Worm (Caenorhabditis elegans) whole organism, L2 larva: ENCODE data around the gene Y46G5A.7.

ENCODE experiments used
- C34F6.9 ChIP-seq: fragments of 150-350 bp; optimal IDR thresholded peaks from 2 replicates; lab custom pipeline; 2014; ENCODE audit warnings: missing biosample characterization, missing genetic modification characterization
- F13H6.1 ChIP-seq: sonication (generic microtip); optimal IDR thresholded peaks from 2 replicates; lab custom pipeline; 2016; ENCODE audit warnings: missing genetic modification characterization, missing compliant biosample characterization
- R02D3.7 ChIP-seq: fragments of 150-350 bp; optimal IDR thresholded peaks from 2 replicates; lab custom pipeline; 2014; ENCODE audit warnings: missing biosample characterization, missing genetic modification characterization
- Y55F3AM.14 ChIP-seq: fragments of 200-800 bp; sonication (Bioruptor generic); optimal IDR thresholded peaks from 2 replicates; lab custom pipeline; 2018; ENCODE audit warnings: mild to moderate bottlenecking, missing genetic modification characterization, missing compliant biosample characterization
- ZK546.5 ChIP-seq: sonication (generic microtip); optimal IDR thresholded peaks from 2 replicates; lab custom pipeline; 2017; ENCODE audit warnings: missing biosample characterization, missing genetic modification characterization
- alr-1 ChIP-seq: fragments of 150-350 bp; optimal IDR thresholded peaks from 2 replicates; lab custom pipeline; 2014; ENCODE audit warnings: missing biosample characterization, missing genetic modification characterization
- aly-2 ChIP-seq: fragments of 150-350 bp; optimal IDR thresholded peaks from 2 replicates; lab custom pipeline; 2014; ENCODE audit warnings: missing biosample characterization, missing genetic modification characterization
- ama-1 ChIP-seq: fragments of 150-350 bp; optimal IDR thresholded peaks from 2 replicates; lab custom pipeline; 2018; ENCODE audit warnings: inconsistent platforms
- blmp-1 ChIP-seq: sonication (generic microtip); optimal IDR thresholded peaks from 2 replicates; lab custom pipeline; 2017; ENCODE audit warnings: missing genetic modification characterization, mild to moderate bottlenecking, missing compliant biosample characterization, antibody characterized with exemption, moderate library complexity; ENCODE audit not compliant: insufficient read depth
- ceh-16 ChIP-seq: fragments of 150-350 bp; optimal IDR thresholded peaks from 2 replicates; lab custom pipeline; 2014; ENCODE audit warnings: missing biosample characterization, missing genetic modification characterization
- ceh-82 ChIP-seq: fragments of 150-350 bp; optimal IDR thresholded peaks from 2 replicates; lab custom pipeline; 2014; ENCODE audit warnings: missing biosample characterization, missing genetic modification characterization
- crh-2 ChIP-seq: sonication (generic microtip); optimal IDR thresholded peaks from 2 replicates; lab custom pipeline; 2017; ENCODE audit warnings: missing biosample characterization, missing genetic modification characterization
- dmd-4 ChIP-seq: sonication (generic microtip); optimal IDR thresholded peaks from 2 replicates; lab custom pipeline; 2017; ENCODE audit warnings: missing biosample characterization, missing genetic modification characterization
- egl-27 ChIP-seq: sonication (generic microtip); optimal IDR thresholded peaks from 3 replicates; lab custom pipeline; 2017; ENCODE audit warnings: missing biosample characterization, missing genetic modification reagents, missing genetic modification characterization
- elt-1 ChIP-seq: fragments of 150-350 bp; optimal IDR thresholded peaks from 2 replicates; lab custom pipeline; 2014; ENCODE audit warnings: missing biosample characterization, missing genetic modification characterization
- elt-3 ChIP-seq: sonication (generic microtip); optimal IDR thresholded peaks from 2 replicates; lab custom pipeline; 2017; ENCODE audit warnings: missing biosample characterization, missing genetic modification characterization
- fos-1 ChIP-seq: fragments of 150-350 bp; optimal IDR thresholded peaks from 2 replicates; lab custom pipeline; 2014; ENCODE audit warnings: missing biosample characterization, missing genetic modification characterization
- gmeb-1 ChIP-seq: fragments of 150-350 bp; optimal IDR thresholded peaks from 2 replicates; lab custom pipeline; 2014; ENCODE audit warnings: missing biosample characterization, missing genetic modification characterization
- lin-11 ChIP-seq: fragments of 150-350 bp; sonication (generic microtip); optimal IDR thresholded peaks from 2 replicates; lab custom pipeline; 2014; ENCODE audit warnings: missing biosample characterization, missing genetic modification characterization, inconsistent platforms, mixed read lengths
- lin-13 ChIP-seq: fragments of 150-350 bp; optimal IDR thresholded peaks from 2 replicates; lab custom pipeline; 2014; ENCODE audit warnings: missing biosample characterization, missing genetic modification reagents, missing genetic modification characterization
- lin-39 ChIP-seq: fragments of 150-350 bp; optimal IDR thresholded peaks from 2 replicates; lab custom pipeline; 2014; ENCODE audit warnings: missing biosample characterization, missing genetic modification reagents, missing genetic modification characterization
- lsy-2 ChIP-seq, 2 experiments: fragments of 150-350 bp in 1 of 2; sonication (generic microtip) in 1 of 2; optimal IDR thresholded peaks; 2 replicates each; lab custom pipeline; 2014 to 2017; ENCODE audit warnings: missing biosample characterization in 2 of 2, missing genetic modification characterization in 2 of 2
- mab-5 ChIP-seq: fragments of 150-350 bp; optimal IDR thresholded peaks from 2 replicates; lab custom pipeline; 2014; ENCODE audit warnings: missing biosample characterization, missing genetic modification characterization
- mbf-1 ChIP-seq: sonication (generic microtip); optimal IDR thresholded peaks from 2 replicates; lab custom pipeline; 2017; ENCODE audit warnings: missing biosample characterization, missing genetic modification characterization
- mdl-1 ChIP-seq, 2 experiments: fragments of 150-350 bp in 1 of 2; sonication (generic microtip) in 1 of 2; optimal IDR thresholded peaks; 2 replicates each; lab custom pipeline; 2017; ENCODE audit warnings: missing biosample characterization in 2 of 2, missing genetic modification characterization in 2 of 2
- nhr-10 ChIP-seq: sonication (generic microtip); optimal IDR thresholded peaks from 2 replicates; lab custom pipeline; 2017; ENCODE audit warnings: missing biosample characterization, missing genetic modification characterization
- nhr-11 ChIP-seq: fragments of 150-350 bp; optimal IDR thresholded peaks from 2 replicates; lab custom pipeline; 2014; ENCODE audit warnings: missing biosample characterization, missing genetic modification characterization
- nhr-12 ChIP-seq: fragments of 150-350 bp; optimal IDR thresholded peaks from 2 replicates; lab custom pipeline; 2014; ENCODE audit warnings: missing biosample characterization, missing genetic modification characterization
- nhr-129 ChIP-seq: fragments of 150-350 bp; optimal IDR thresholded peaks from 2 replicates; lab custom pipeline; 2014; ENCODE audit warnings: missing biosample characterization, missing genetic modification characterization
- nhr-21 ChIP-seq: fragments of 150-350 bp; optimal IDR thresholded peaks from 2 replicates; lab custom pipeline; 2014; ENCODE audit warnings: missing biosample characterization, missing genetic modification characterization
- nhr-23 ChIP-seq: fragments of 150-350 bp; optimal IDR thresholded peaks from 2 replicates; lab custom pipeline; 2014; ENCODE audit warnings: missing biosample characterization, missing genetic modification reagents, missing genetic modification characterization
- nhr-237 ChIP-seq: fragments of 150-350 bp; optimal IDR thresholded peaks from 2 replicates; lab custom pipeline; 2014; ENCODE audit warnings: missing biosample characterization, missing genetic modification characterization
- nhr-25 ChIP-seq: fragments of 150-350 bp; sonication (generic microtip); optimal IDR thresholded peaks from 3 replicates; lab custom pipeline; 2014; ENCODE audit warnings: missing biosample characterization, missing genetic modification characterization
- nhr-6 ChIP-seq: fragments of 150-350 bp; optimal IDR thresholded peaks from 2 replicates; lab custom pipeline; 2014; ENCODE audit warnings: missing biosample characterization, missing genetic modification characterization
- nhr-77 ChIP-seq: fragments of 150-350 bp; optimal IDR thresholded peaks from 2 replicates; lab custom pipeline; 2014; ENCODE audit warnings: missing biosample characterization, missing genetic modification characterization
- peb-1 ChIP-seq: fragments of 150-350 bp; optimal IDR thresholded peaks from 2 replicates; lab custom pipeline; 2014; ENCODE audit warnings: missing biosample characterization, missing genetic modification characterization
- sem-4 ChIP-seq: fragments of 150-350 bp; optimal IDR thresholded peaks from 2 replicates; lab custom pipeline; 2014; ENCODE audit warnings: missing biosample characterization, missing genetic modification reagents, missing genetic modification characterization
- skn-1 ChIP-seq: sonication (generic microtip); optimal IDR thresholded peaks from 2 replicates; lab custom pipeline; 2017; ENCODE audit warnings: missing biosample characterization, missing genetic modification characterization
- sma-3 ChIP-seq: sonication (generic microtip); optimal IDR thresholded peaks from 2 replicates; lab custom pipeline; 2016; ENCODE audit warnings: missing genetic modification reagents, missing genetic modification characterization, missing compliant biosample characterization
- sma-9 ChIP-seq, 2 experiments: fragments of 150-350 bp in 1 of 2; sonication (generic microtip) in 1 of 2; optimal IDR thresholded peaks; 2 replicates each; lab custom pipeline; 2014 to 2016; ENCODE audit warnings: missing genetic modification characterization in 2 of 2, mild to moderate bottlenecking in 1 of 2, missing biosample characterization in 1 of 2, missing compliant biosample characterization in 1 of 2, missing genetic modification reagents in 1 of 2, moderate library complexity in 1 of 2
- snpc-4 ChIP-seq: fragments of 150-350 bp; optimal IDR thresholded peaks from 2 replicates; lab custom pipeline; 2014; ENCODE audit warnings: missing biosample characterization, missing genetic modification characterization
- unc-39 ChIP-seq: fragments of 150-350 bp; optimal IDR thresholded peaks from 2 replicates; lab custom pipeline; 2014; ENCODE audit warnings: missing biosample characterization, missing genetic modification characterization
- unc-55 ChIP-seq: fragments of 150-350 bp; sonication (generic microtip); optimal IDR thresholded peaks from 3 replicates; lab custom pipeline; 2014; ENCODE audit warnings: missing biosample characterization, missing genetic modification reagents, missing genetic modification characterization
- unc-62 ChIP-seq: fragments of 150-350 bp; optimal IDR thresholded peaks from 2 replicates; lab custom pipeline; 2014; ENCODE audit warnings: missing biosample characterization, missing genetic modification reagents, missing genetic modification characterization
- zag-1 ChIP-seq: fragments of 150-350 bp; optimal IDR thresholded peaks from 2 replicates; lab custom pipeline; 2014; ENCODE audit warnings: missing biosample characterization, missing genetic modification characterization
- ztf-1 ChIP-seq: fragments of 200-800 bp; sonication (Bioruptor generic); conservative IDR thresholded peaks from 2 replicates; pipeline ENCODE4 v1.3.6; 2022; ENCODE audit warnings: missing genetic modification characterization, missing compliant biosample characterization
- ztf-11 ChIP-seq: sonication (generic microtip); optimal IDR thresholded peaks from 2 replicates; lab custom pipeline; 2017; ENCODE audit warnings: missing biosample characterization, missing genetic modification characterization
- ztf-4 ChIP-seq: fragments of 150-350 bp; optimal IDR thresholded peaks from 2 replicates; lab custom pipeline; 2014; ENCODE audit warnings: missing biosample characterization, missing genetic modification characterization

Gene Y46G5A.7

DNA sequence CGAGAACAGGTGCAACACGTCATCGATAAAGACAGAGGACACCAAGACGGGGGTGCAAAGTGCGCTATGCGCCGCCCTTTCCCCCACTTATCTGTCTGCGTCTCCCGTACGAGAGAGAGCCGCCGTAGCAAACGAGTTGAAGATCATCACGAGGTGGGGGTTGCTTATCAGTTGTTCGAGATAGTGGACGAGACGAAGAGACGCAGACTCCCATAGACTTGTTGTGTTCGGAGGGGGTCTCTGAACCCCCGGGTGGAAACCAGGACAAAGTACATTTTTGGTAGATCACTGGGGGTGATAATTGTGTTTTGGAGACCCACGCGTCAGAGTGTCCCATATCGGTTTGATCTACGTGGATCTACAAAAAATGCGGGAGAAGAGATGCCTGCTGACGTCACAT lies 42.7 kb upstream of the Y46G5A.7 start:
- peak; percentile 55 for TF ChIP-seq elt-1
- TF ChIP-seq nhr-11: no peak
- no peak for TF ChIP-seq unc-39 (tag; lab: Kevin White, UChicago)
- peak; percentile 53 for TF ChIP-seq fos-1 (tag; lab: Kevin White, UChicago)
- no peak for TF ChIP-seq ztf-11
- TF ChIP-seq nhr-237: peak; percentile 2
- TF ChIP-seq nhr-21: peak; percentile 96
- TF ChIP-seq aly-2 (tag; lab: Kevin White, UChicago): no peak
- TF ChIP-seq nhr-23 (tag; lab: Kevin White, UChicago): no peak
- no peak for TF ChIP-seq lin-39 (tag; lab: Kevin White, UChicago)
- TF ChIP-seq sma-9 (GFP tag; optimal IDR thresholded peaks at IDR 0.05; lab: Kevin White, UChicago): peak; percentile 97
- no peak for TF ChIP-seq sma-9 (tag; optimal IDR thresholded peaks at IDR 0.05; lab: Kevin White, UChicago)
- TF ChIP-seq peb-1 (tag; lab: Kevin White, UChicago): no peak
- peak; percentile 77 for TF ChIP-seq gmeb-1
- TF ChIP-seq nhr-12 (tag; lab: Kevin White, UChicago): no peak
- 0 out of 2 replicates have a peak, but pooled peaks have one; percentile 71 for TF ChIP-seq ztf-1 (GFP tag; lab: Robert Waterston, UW)
- TF ChIP-seq blmp-1: peak; percentile 62
- TF ChIP-seq skn-1 (tag; lab: Kevin White, UChicago): no peak
- TF ChIP-seq ZK546.5 (tag; lab: Kevin White, UChicago): no peak
- no peak for TF ChIP-seq zag-1 (tag; lab: Kevin White, UChicago)
- peak; percentile 79 for TF ChIP-seq egl-27
- peak; percentile 91 for TF ChIP-seq F13H6.1 (tag; lab: Kevin White, UChicago)
- peak; percentile 43 for TF ChIP-seq sem-4 (tag; lab: Kevin White, UChicago)
- no peak for TF ChIP-seq unc-55 (GFP tag; lab: Kevin White, UChicago)
- TF ChIP-seq mbf-1 (tag; lab: Kevin White, UChicago): no peak
- no peak for TF ChIP-seq elt-3 (tag; lab: Kevin White, UChicago)
- TF ChIP-seq nhr-77 (tag; lab: Kevin White, UChicago): peak; percentile 41
- no peak for TF ChIP-seq ama-1 (lab: Kevin White, UChicago)
- TF ChIP-seq ceh-82 (tag; lab: Kevin White, UChicago): no peak
- TF ChIP-seq nhr-25: peak; percentile 91
- no peak for TF ChIP-seq unc-62 (GFP tag; lab: Kevin White, UChicago)
- peak; percentile 15 for TF ChIP-seq lin-11 (tag; lab: Kevin White, UChicago)
- peak; percentile 87 for TF ChIP-seq crh-2
- peak; percentile 73 to 80 for TF ChIP-seq mdl-1 (tag; optimal IDR thresholded peaks at IDR 0.05; lab: Kevin White, UChicago)
- TF ChIP-seq C34F6.9 (tag; lab: Kevin White, UChicago): peak; percentile 54
- TF ChIP-seq nhr-6: no peak
- TF ChIP-seq alr-1 (tag; lab: Kevin White, UChicago): no peak
- peak; percentile 96 for TF ChIP-seq sma-3 (GFP tag; lab: Kevin White, UChicago)
- peak; percentile 80 for TF ChIP-seq nhr-129
- peak; percentile 57 for TF ChIP-seq ceh-16
- TF ChIP-seq lin-13 (GFP tag; lab: Kevin White, UChicago): peak; percentile 3
- no peak for TF ChIP-seq snpc-4 (tag; lab: Kevin White, UChicago)
- TF ChIP-seq mab-5 (tag; lab: Kevin White, UChicago): no peak
- no peak for TF ChIP-seq R02D3.7 (tag; lab: Kevin White, UChicago)
- peak in 1 of 2 experiments; percentile 80 for TF ChIP-seq lsy-2 (tag; optimal IDR thresholded peaks at IDR 0.05; lab: Kevin White, UChicago)
- TF ChIP-seq dmd-4 (tag; lab: Kevin White, UChicago): no peak
- peak; percentile 92 for TF ChIP-seq ztf-4 (tag; lab: Kevin White, UChicago)
- TF ChIP-seq Y55F3AM.14 (GFP tag; lab: Kevin White, UChicago): peak; percentile 67
- TF ChIP-seq nhr-10 (tag; lab: Kevin White, UChicago): no peak
